Worm (Caenorhabditis elegans): Measurements from ENCODE around the gene fem-2.

fem-2 gene

ce11 chrIII:623754-624153 is 10.7 kb downstream of the fem-2 start (continued):
- TF ChIP-seq ceh-45 (GFP tag; IDR thresholded peaks at IDR 0.05) (no peak), Y22D7AL.16 (tag; optimal IDR thresholded peaks at IDR 0.05) (no peak), hlh-30 (tag; optimal IDR thresholded peaks at IDR 0.05; ENCODE audit: insufficient read depth) (peak; percentile 96), rnt-1 (tag; optimal IDR thresholded peaks at IDR 0.05) (peak; percentile 49), C08G9.2 (tag; optimal IDR thresholded peaks at IDR 0.05) (no peak), fkh-10 (GFP tag; optimal IDR thresholded peaks at IDR 0.05) (no peak), unc-3 (GFP tag; conservative IDR thresholded peaks at IDR 0.05) (no peak), unc-3 (tag; optimal IDR thresholded peaks at IDR 0.05) (no peak), pax-1 (tag; optimal IDR thresholded peaks at IDR 0.05) (no peak), hlh-6 (tag; optimal IDR thresholded peaks at IDR 0.05) (no peak), pros-1 (tag; optimal IDR thresholded peaks at IDR 0.05) (peak; percentile 74), syd-9 (tag; optimal IDR thresholded peaks at IDR 0.05) (no peak), tbx-2 (tag; optimal IDR thresholded peaks at IDR 0.05) (peak; percentile 62), elt-4 (tag; optimal IDR thresholded peaks at IDR 0.05) (no peak), C38D4.7 (GFP tag; optimal IDR thresholded peaks at IDR 0.05) (no peak), ceh-19 (GFP tag; optimal IDR thresholded peaks at IDR 0.05) (no peak), ref-2 (tag; optimal IDR thresholded peaks at IDR 0.05) (peak; percentile 54), lim-6 (tag; optimal IDR thresholded peaks at IDR 0.05) (no peak), ztf-16 (tag; optimal IDR thresholded peaks at IDR 0.05) (no peak), ceh-6 (GFP tag; optimal IDR thresholded peaks at IDR 0.05) (no peak), pha-4 (tag; optimal IDR thresholded peaks at IDR 0.05) (no peak), elt-2 (tag; optimal IDR thresholded peaks at IDR 0.05) (peak; percentile 68), pqm-1 (tag; optimal IDR thresholded peaks at IDR 0.05) (peak; percentile 48), zip-5 (tag; optimal IDR thresholded peaks at IDR 0.05) (no peak)

- TF ChIP-seq sdc-2 (tag; optimal IDR thresholded peaks at IDR 0.05) (no peak), fkh-10 (GFP tag; optimal IDR thresholded peaks at IDR 0.05) (no peak), nhr-232 (tag; optimal IDR thresholded peaks at IDR 0.05) (no peak), C08G9.2 (tag; optimal IDR thresholded peaks at IDR 0.05) (no peak), hlh-8 (tag; optimal IDR thresholded peaks at IDR 0.05) (no peak), T23F11.4 (GFP tag; optimal IDR thresholded peaks at IDR 0.05) (no peak), pha-4 (tag; optimal IDR thresholded peaks at IDR 0.05) (no peak), ceh-14 (tag; optimal IDR thresholded peaks at IDR 0.05) (no peak), ztf-16 (tag; optimal IDR thresholded peaks at IDR 0.05) (no peak), ceh-2 (tag; optimal IDR thresholded peaks at IDR 0.05) (no peak), eyg-1 (tag; optimal IDR thresholded peaks at IDR 0.05) (no peak)
Measured at ce11 chrIII:620204-620718, 14.2 kb downstream of the fem-2 start, which contains the start of gene T19C3.4. Gene T19C3.4 (minus strand): TSS chrIII:620254.

- TF ChIP-seq pag-3 (tag; optimal IDR thresholded peaks at IDR 0.05; ENCODE audit: borderline replicate concordance) (no peak), mec-3 (tag; optimal IDR thresholded peaks at IDR 0.05; ENCODE audit: borderline replicate concordance) (no peak), ceh-22 (tag; optimal IDR thresholded peaks at IDR 0.05) (no peak), ceh-2 (tag; optimal IDR thresholded peaks at IDR 0.05) (no peak), ztf-16 (tag; optimal IDR thresholded peaks at IDR 0.05) (no peak), gmeb-2 (tag; optimal IDR thresholded peaks at IDR 0.05) (no peak), dve-1 (tag; optimal IDR thresholded peaks at IDR 0.05) (no peak), eyg-1 (tag; optimal IDR thresholded peaks at IDR 0.05) (no peak), pat-9 (tag; optimal IDR thresholded peaks at IDR 0.05) (no peak)
Measured at ce11 chrIII:617467-617866, 17.0 kb downstream of the fem-2 start, which contains the start of gene T19C3.2. Gene T19C3.2 (minus strand): TSS chrIII:617567.

ce11 chrIII:614447-614846 is 20.0 kb downstream of the fem-2 start, which contains the start of gene T19C3.3:
Gene T19C3.3 (minus strand): TSS chrIII:614547.
- TF ChIP-seq pax-1 (tag; optimal IDR thresholded peaks at IDR 0.05) (no peak), che-1 (tag; optimal IDR thresholded peaks at IDR 0.05) (no peak), unc-42 (tag; optimal IDR thresholded peaks at IDR 0.05) (peak; percentile 10)
